In the genomic region with DNA sequence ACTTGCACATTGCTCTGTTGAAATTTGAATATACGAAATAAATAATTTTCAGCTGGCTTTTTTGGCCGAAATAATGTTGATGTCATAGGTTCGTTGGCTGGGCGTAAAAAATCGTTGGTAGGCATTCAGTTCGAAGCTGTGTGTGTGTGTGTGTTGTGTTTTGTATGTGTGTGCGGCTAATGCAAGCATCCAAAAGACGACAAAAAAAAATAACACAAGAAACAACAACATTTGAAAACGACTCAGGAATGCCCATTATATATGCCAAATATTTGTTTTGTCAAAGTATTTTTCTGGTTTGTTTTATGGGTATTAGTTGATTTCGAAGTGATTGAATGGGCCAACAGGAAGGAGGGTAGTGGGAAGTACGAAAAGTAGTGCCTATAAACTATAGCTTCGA, we compare ENCODE assay signal across 4 fruit fly cellular contexts.
A peak's percentile ranks its signal among the peaks of the same experiment; 100 is the strongest.
TF ChIP-seq lines count a peak whose summit lies in the region.

No protein-coding gene starts in this region.

- no peak for TF ChIP-seq CTCF in whole organism, embryonic (GFP tag; optimal IDR thresholded peaks at IDR 0.05; lab: Kevin White, UChicago)

TF ChIP-seq in whole organism, adult, 20 proteins besides CTCF, POLR2A, EP300 and RAD21:
- TF ChIP-seq CG1620 (GFP tag; optimal IDR thresholded peaks at IDR 0.05; lab: Kevin White, UChicago), result no peak
- TF ChIP-seq Mnt (GFP tag; optimal IDR thresholded peaks at IDR 0.05; lab: Kevin White, UChicago), result no peak
- peak; percentile 9 for TF ChIP-seq kay (GFP tag; lab: Kevin White, UChicago; ENCODE audit: borderline replicate concordance)
- TF ChIP-seq bab1 (GFP tag; optimal IDR thresholded peaks at IDR 0.05; lab: Kevin White, UChicago), result no peak
- TF ChIP-seq Clk (GFP tag; optimal IDR thresholded peaks at IDR 0.05; lab: Kevin White, UChicago), result no peak
- TF ChIP-seq CG7045 (GFP tag; optimal IDR thresholded peaks at IDR 0.05; lab: Kevin White, UChicago), result no peak

TF ChIP-seq in whole organism, embryonic, 481 proteins besides CTCF, POLR2A, EP300 and RAD21:
- TF ChIP-seq CG31441 (GFP tag; IDR thresholded peaks at IDR 0.05; lab: Robert Waterston, UW), result no peak
- TF ChIP-seq seq (GFP tag; IDR thresholded peaks at IDR 0.05; lab: Robert Waterston, UW), result no peak
- no peak for TF ChIP-seq CG1529 (GFP tag; optimal IDR thresholded peaks at IDR 0.05; lab: Kevin White, UChicago)
- peak; percentile 25 for TF ChIP-seq sens (GFP tag; lab: Kevin White, UChicago)
- no peak for TF ChIP-seq CG7928 (GFP tag; optimal IDR thresholded peaks at IDR 0.05; lab: Kevin White, UChicago)
- TF ChIP-seq chinmo (GFP tag; IDR thresholded peaks at IDR 0.05; lab: Robert Waterston, UW; ENCODE audit: partially characterized antibody), result peak; percentile 71; the same call in 1 of the 4 replicates
- TF ChIP-seq z (GFP tag; IDR thresholded peaks at IDR 0.05; lab: Robert Waterston, UW), result peak; percentile 24; the same call in 1 of the 3 replicates
- peak; percentile 62 for TF ChIP-seq sd (tag; optimal IDR thresholded peaks at IDR 0.05; lab: Kevin White, UChicago)

TF ChIP-seq in whole organism, prepupa, 60 proteins besides CTCF, POLR2A, EP300 and RAD21:
- TF ChIP-seq fkh (GFP tag; optimal IDR thresholded peaks at IDR 0.05; lab: Kevin White, UChicago) (peak; percentile 11), CG8632 (GFP tag; optimal IDR thresholded peaks at IDR 0.05; lab: Kevin White, UChicago) (no peak)

TF ChIP-seq in whole organism, wandering third instar larva, 38 proteins besides CTCF, POLR2A, EP300 and RAD21:
- TF ChIP-seq Dfd (GFP tag; optimal IDR thresholded peaks at IDR 0.05; lab: Kevin White, UChicago), result peak; percentile 5
- no peak for TF ChIP-seq Hr83 (GFP tag; optimal IDR thresholded peaks at IDR 0.05; lab: Kevin White, UChicago; ENCODE audit: poor library complexity, severe bottlenecking)
- no peak for TF ChIP-seq Rel (GFP tag; optimal IDR thresholded peaks at IDR 0.05; lab: Kevin White, UChicago)
- TF ChIP-seq Rel (tag; optimal IDR thresholded peaks at IDR 0.05; lab: Kevin White, UChicago), result no peak
